Fruit fly (Drosophila melanogaster) whole organism, wandering third instar larva: ENCODE measurements around the gene sr.

Source experiments
- Myc ChIP-seq: fragments of >200 bp; optimal IDR thresholded peaks from 2 replicates; lab custom pipeline; 2017
- Rel ChIP-seq, 2 experiments: fragments of 200-800 bp; sonication (Bioruptor generic) in 1 of 2; optimal IDR thresholded peaks; 2 replicates in 1 of 2; 3 replicates in 1 of 2; lab custom pipeline; 2016 to 2019; ENCODE audit warnings: mild to moderate bottlenecking in 2 of 2, missing biosample characterization in 2 of 2, missing genetic modification characterization in 2 of 2, moderate library complexity in 1 of 2
- dsf ChIP-seq: sonication (Bioruptor generic); optimal IDR thresholded peaks from 2 replicates; lab custom pipeline; 2016; ENCODE audit warnings: missing biosample characterization, missing genetic modification characterization, borderline replicate concordance
- psq ChIP-seq: fragments of 200-800 bp; sonication (Bioruptor generic); optimal IDR thresholded peaks from 3 replicates; lab custom pipeline; 2017; ENCODE audit warnings: missing biosample characterization, mild to moderate bottlenecking, missing genetic modification characterization, moderate library complexity
- usp ChIP-seq: fragments of >200 bp; optimal IDR thresholded peaks from 2 replicates; lab custom pipeline; 2017; ENCODE audit warnings: missing biosample characterization, missing genetic modification characterization

dm6 chr3R:18158401-18158800 lies 67.8 kb downstream of the sr start, which contains the start of gene CG14315:
- no peak for TF ChIP-seq dsf
- no peak for TF ChIP-seq psq
- TF ChIP-seq usp = no peak
- no peak for TF ChIP-seq Rel (GFP tag; optimal IDR thresholded peaks at IDR 0.05; lab: Kevin White, UChicago)
- no peak for TF ChIP-seq Rel (tag; optimal IDR thresholded peaks at IDR 0.05; lab: Kevin White, UChicago)
- TF ChIP-seq Myc (lab: Kevin White, UChicago) = no peak
